Worm (Caenorhabditis elegans) whole organism, young adult: ENCODE results near the gene C34C12.6.

Experiments
- B0035.1 ChIP-seq: sonication (generic microtip); optimal IDR thresholded peaks from 2 replicates; lab custom pipeline; 2016; ENCODE audit warnings: missing genetic modification characterization, mild to moderate bottlenecking, missing compliant biosample characterization, missing genotype, missing genetic modification reagents
- B0336.3 ChIP-seq: fragments of 200-800 bp; sonication (Bioruptor generic); IDR thresholded peaks from 2 replicates; pipeline ENCODE4 v1.3.6; 2022; ENCODE audit warnings: missing genetic modification characterization, missing compliant biosample characterization
- C17E4.6 ChIP-seq: fragments of 200-800 bp; sonication (Bioruptor generic); IDR thresholded peaks from 2 replicates; pipeline ENCODE4 v1.3.6; 2022; ENCODE audit warnings: missing genetic modification reagents, missing genetic modification characterization, missing compliant biosample characterization
- F22D6.2 ChIP-seq: sonication (generic microtip); optimal IDR thresholded peaks from 2 replicates; lab custom pipeline; 2016; ENCODE audit warnings: mild to moderate bottlenecking, missing genetic modification characterization, missing compliant biosample characterization
- F39B2.1 ChIP-seq: fragments of 200-800 bp; sonication (Bioruptor generic); IDR thresholded peaks from 2 replicates; pipeline ENCODE4 v1.3.6; 2022; ENCODE audit warnings: missing genetic modification reagents, missing genetic modification characterization, missing compliant biosample characterization
- F49E8.2 ChIP-seq: sonication (generic microtip); optimal IDR thresholded peaks from 3 replicates; lab custom pipeline; 2017; ENCODE audit warnings: missing genetic modification characterization, mild to moderate bottlenecking, missing compliant biosample characterization, antibody characterized with exemption, moderate library complexity; ENCODE audit not compliant: insufficient read depth
- F55B11.4 ChIP-seq: sonication (generic microtip); optimal IDR thresholded peaks from 2 replicates; lab custom pipeline; 2016; ENCODE audit warnings: missing compliant biosample characterization, missing genetic modification characterization, borderline replicate concordance; ENCODE audit not compliant: insufficient read depth
- F57A8.1 ChIP-seq: fragments of 200-800 bp; sonication (Bioruptor generic); optimal IDR thresholded peaks from 2 replicates; lab custom pipeline; 2018; ENCODE audit warnings: mild to moderate bottlenecking, missing genetic modification characterization, moderate library complexity, missing compliant biosample characterization
- T26A5.8 ChIP-seq: sonication (generic microtip); optimal IDR thresholded peaks from 2 replicates; lab custom pipeline; 2016; ENCODE audit warnings: missing genetic modification characterization, missing compliant biosample characterization
- Y79H2A.3 ChIP-seq: fragments of 200-800 bp; sonication (Bioruptor generic); conservative IDR thresholded peaks from 2 replicates; pipeline ENCODE4 v1.3.6; 2022; ENCODE audit warnings: missing genetic modification reagents, missing genetic modification characterization, missing compliant biosample characterization
- Y95B8A.8 ChIP-seq: fragments of 200-800 bp; sonication (Bioruptor generic); IDR thresholded peaks from 2 replicates; pipeline ENCODE4 v1.3.6; 2022; ENCODE audit warnings: missing genetic modification reagents, missing genetic modification characterization, missing compliant biosample characterization
- aptf-3 ChIP-seq: fragments of 200-800 bp; sonication (Bioruptor generic); IDR thresholded peaks from 2 replicates; pipeline ENCODE4 v1.3.6; 2022; ENCODE audit warnings: missing genetic modification characterization, missing compliant biosample characterization
- athp-1 ChIP-seq: sonication (generic microtip); optimal IDR thresholded peaks from 2 replicates; lab custom pipeline; 2017; ENCODE audit warnings: mild to moderate bottlenecking, missing genetic modification characterization, missing compliant biosample characterization
- attf-6 ChIP-seq: fragments of 200-800 bp; sonication (Bioruptor generic); IDR thresholded peaks from 2 replicates; pipeline ENCODE4 v1.3.6; 2022; ENCODE audit warnings: missing genetic modification reagents, missing genetic modification characterization, missing compliant biosample characterization
- bed-1 ChIP-seq: fragments of 200-800 bp; sonication (Bioruptor generic); IDR thresholded peaks from 2 replicates; pipeline ENCODE4 v1.3.6; 2022; ENCODE audit warnings: missing genetic modification reagents, missing genetic modification characterization, missing compliant biosample characterization
- cebp-2 ChIP-seq: fragments of 200-800 bp; sonication (Bioruptor generic); IDR thresholded peaks from 2 replicates; pipeline ENCODE4 v1.3.6; 2022; ENCODE audit warnings: missing genetic modification characterization, missing compliant biosample characterization
- ceh-100 ChIP-seq: fragments of 200-800 bp; sonication (Bioruptor generic); IDR thresholded peaks from 2 replicates; pipeline ENCODE4 v1.3.6; 2022; ENCODE audit warnings: missing genetic modification reagents, missing genetic modification characterization, missing compliant biosample characterization
- ceh-27 ChIP-seq: fragments of 200-800 bp; sonication (Bioruptor generic); optimal IDR thresholded peaks from 2 replicates; lab custom pipeline; 2018; ENCODE audit warnings: mild to moderate bottlenecking, missing genetic modification characterization, moderate library complexity, missing compliant biosample characterization
- ceh-40 ChIP-seq: fragments of 200-800 bp; sonication (Bioruptor generic); IDR thresholded peaks from 2 replicates; pipeline ENCODE4 v1.3.6; 2022; ENCODE audit warnings: missing genetic modification characterization, missing compliant biosample characterization
- ceh-58 ChIP-seq: fragments of 200-800 bp; sonication (Bioruptor generic); IDR thresholded peaks from 2 replicates; pipeline ENCODE4 v1.3.6; 2022; ENCODE audit warnings: missing genetic modification characterization, missing compliant biosample characterization
- chd-7 ChIP-seq: sonication (generic microtip); optimal IDR thresholded peaks from 2 replicates; lab custom pipeline; 2016; ENCODE audit warnings: mild to moderate bottlenecking, missing genetic modification characterization, moderate library complexity, missing compliant biosample characterization
- die-1 ChIP-seq: sonication (generic microtip); optimal IDR thresholded peaks from 2 replicates; lab custom pipeline; 2016; ENCODE audit warnings: missing genotype, mild to moderate bottlenecking, missing genetic modification characterization, missing compliant biosample characterization
- dox-1 ChIP-seq: fragments of 200-800 bp; sonication (Bioruptor generic); IDR thresholded peaks from 2 replicates; pipeline ENCODE4 v1.3.6; 2022; ENCODE audit warnings: missing genetic modification reagents, missing genetic modification characterization, missing compliant biosample characterization
- dpff-1 ChIP-seq: sonication (generic microtip); optimal IDR thresholded peaks from 2 replicates; lab custom pipeline; 2017; ENCODE audit warnings: mild to moderate bottlenecking, missing genetic modification characterization, missing compliant biosample characterization
- egl-18 ChIP-seq: fragments of 200-800 bp; sonication (Bioruptor generic); IDR thresholded peaks from 2 replicates; pipeline ENCODE4 v1.3.6; 2022; ENCODE audit warnings: missing genetic modification reagents, missing genetic modification characterization, missing compliant biosample characterization
- egl-44 ChIP-seq: fragments of 200-800 bp; sonication (Bioruptor generic); IDR thresholded peaks from 2 replicates; pipeline ENCODE4 v1.3.6; 2022; ENCODE audit warnings: missing genetic modification reagents, missing genetic modification characterization, missing compliant biosample characterization
- egrh-3 ChIP-seq: fragments of 200-800 bp; sonication (Bioruptor generic); IDR thresholded peaks from 2 replicates; pipeline ENCODE4 v1.3.6; 2022; ENCODE audit warnings: missing genetic modification reagents, missing genetic modification characterization, missing compliant biosample characterization
- gei-17 ChIP-seq: fragments of 200-800 bp; sonication (Bioruptor generic); optimal IDR thresholded peaks from 2 replicates; lab custom pipeline; 2018; ENCODE audit warnings: mild to moderate bottlenecking, missing genetic modification characterization, missing compliant biosample characterization
- hlh-26 ChIP-seq: fragments of 200-800 bp; sonication (Bioruptor generic); conservative IDR thresholded peaks from 2 replicates; pipeline ENCODE4 v1.3.6; 2022; ENCODE audit warnings: missing genetic modification reagents, missing genetic modification characterization, missing compliant biosample characterization
- hmg-1.2 ChIP-seq: fragments of 200-800 bp; sonication (Bioruptor generic); IDR thresholded peaks from 2 replicates; pipeline ENCODE4 v1.3.6; 2022; ENCODE audit warnings: missing genetic modification reagents, missing genetic modification characterization, missing compliant biosample characterization
- hmg-20 ChIP-seq: fragments of 200-800 bp; sonication (Bioruptor generic); IDR thresholded peaks from 2 replicates; pipeline ENCODE4 v1.3.6; 2022; ENCODE audit warnings: missing genetic modification reagents, missing genetic modification characterization, missing compliant biosample characterization
- lin-26 ChIP-seq: fragments of 200-800 bp; sonication (Bioruptor generic); IDR thresholded peaks from 2 replicates; pipeline ENCODE4 v1.3.6; 2022; ENCODE audit warnings: missing genetic modification reagents, missing genetic modification characterization, missing compliant biosample characterization
- lin-35 ChIP-seq, 3 experiments: fragments of 150-350 bp in 2 of 3; sonication (generic microtip) in 1 of 3; optimal IDR thresholded peaks; 2 replicates each; lab custom pipeline; 2014 to 2018; ENCODE audit warnings: missing biosample characterization in 3 of 3, missing genetic modification characterization in 3 of 3, missing genetic modification reagents in 3 of 3
- lin-54 ChIP-seq: fragments of 200-800 bp; sonication (Bioruptor generic); optimal IDR thresholded peaks from 2 replicates; lab custom pipeline; 2018; ENCODE audit warnings: mild to moderate bottlenecking, missing genetic modification characterization, missing compliant biosample characterization
- lir-1 ChIP-seq: fragments of 200-800 bp; sonication (Bioruptor generic); conservative IDR thresholded peaks from 2 replicates; pipeline ENCODE4 v1.3.6; 2022; ENCODE audit warnings: missing genetic modification reagents, missing genetic modification characterization, missing compliant biosample characterization
- lsl-1 ChIP-seq: fragments of 200-800 bp; sonication (Bioruptor generic); optimal IDR thresholded peaks from 2 replicates; lab custom pipeline; 2018; ENCODE audit warnings: mild to moderate bottlenecking, missing genetic modification characterization, moderate library complexity, missing compliant biosample characterization
- madf-10 ChIP-seq: sonication (generic microtip); optimal IDR thresholded peaks from 2 replicates; lab custom pipeline; 2016; ENCODE audit warnings: mild to moderate bottlenecking, missing genetic modification characterization, missing compliant biosample characterization
- mes-4 ChIP-seq: sonication (generic microtip); optimal IDR thresholded peaks from 2 replicates; lab custom pipeline; 2016; ENCODE audit warnings: missing genotype, missing genetic modification characterization, missing compliant biosample characterization
- mxl-1 ChIP-seq: sonication (generic microtip); optimal IDR thresholded peaks from 2 replicates; lab custom pipeline; 2016; ENCODE audit warnings: missing genetic modification characterization, missing compliant biosample characterization
- nhr-179 ChIP-seq: sonication (generic microtip); optimal IDR thresholded peaks from 2 replicates; lab custom pipeline; 2016; ENCODE audit warnings: mild to moderate bottlenecking, missing genetic modification characterization, missing compliant biosample characterization
- sea-2 ChIP-seq: fragments of 200-800 bp; sonication (Bioruptor generic); IDR thresholded peaks from 2 replicates; pipeline ENCODE4 v1.3.6; 2022; ENCODE audit warnings: missing genetic modification characterization, missing compliant biosample characterization
- snpc-1.1 ChIP-seq: sonication (generic microtip); optimal IDR thresholded peaks from 2 replicates; lab custom pipeline; 2017; ENCODE audit warnings: missing genetic modification characterization, mild to moderate bottlenecking, missing compliant biosample characterization, antibody characterized with exemption, moderate library complexity, missing genotype, missing genetic modification reagents; ENCODE audit not compliant: insufficient read depth
- snpc-1.3 ChIP-seq: sonication (generic microtip); optimal IDR thresholded peaks from 2 replicates; lab custom pipeline; 2017; ENCODE audit warnings: missing genetic modification characterization, mild to moderate bottlenecking, missing compliant biosample characterization, antibody characterized with exemption, moderate library complexity, missing genotype, missing genetic modification reagents; ENCODE audit not compliant: insufficient read depth
- sptf-2 ChIP-seq: fragments of 200-800 bp; sonication (Bioruptor generic); optimal IDR thresholded peaks from 2 replicates; lab custom pipeline; 2018; ENCODE audit warnings: mild to moderate bottlenecking, missing genetic modification characterization, missing compliant biosample characterization
- tbx-9 ChIP-seq: sonication (generic microtip); optimal IDR thresholded peaks from 2 replicates; lab custom pipeline; 2016; ENCODE audit warnings: borderline replicate concordance, missing genetic modification characterization, inconsistent platforms, missing compliant biosample characterization
- unc-130 ChIP-seq: sonication (generic microtip); optimal IDR thresholded peaks from 2 replicates; lab custom pipeline; 2016; ENCODE audit warnings: missing genetic modification reagents, missing genetic modification characterization, missing compliant biosample characterization
- ztf-26 ChIP-seq: sonication (generic microtip); optimal IDR thresholded peaks from 2 replicates; lab custom pipeline; 2017; ENCODE audit warnings: missing genetic modification characterization, missing compliant biosample characterization
- ztf-6 ChIP-seq: fragments of 200-800 bp; sonication (Bioruptor generic); IDR thresholded peaks from 2 replicates; pipeline ENCODE4 v1.3.6; 2022; ENCODE audit warnings: missing genetic modification reagents, missing genetic modification characterization, missing compliant biosample characterization

The C34C12.6 gene

ce11 chrIII:3456226-3456625 is 26.2 kb upstream of the C34C12.6 start (continued):
- TF ChIP-seq sea-2 (GFP tag; lab: Robert Waterston, UW) = 0 out of 2 replicates have a peak, but pooled peaks have one; percentile 65
- peak; percentile 98 for TF ChIP-seq ztf-26
- TF ChIP-seq B0035.1 (tag; lab: Kevin White, UChicago) = peak; percentile 85
- TF ChIP-seq F39B2.1 (GFP tag; lab: Robert Waterston, UW) = no peak
- peak; percentile 97 for TF ChIP-seq lin-54 (GFP tag; lab: Kevin White, UChicago)
- no peak for TF ChIP-seq T26A5.8 (tag; lab: Kevin White, UChicago)
- TF ChIP-seq snpc-1.1 (tag; lab: Kevin White, UChicago) = peak; percentile 21
- peak; percentile 57 for TF ChIP-seq unc-130
- peak; percentile 98 for TF ChIP-seq lir-1 (GFP tag; lab: Robert Waterston, UW)
- no peak for TF ChIP-seq F57A8.1 (GFP tag; lab: Kevin White, UChicago)
- peak; percentile 96 for TF ChIP-seq B0336.3 (GFP tag; lab: Robert Waterston, UW)
- no peak for TF ChIP-seq hlh-26
- TF ChIP-seq ztf-6 (GFP tag; lab: Robert Waterston, UW) = peak; percentile 33; the same call in 1 of the 2 replicates
- 0 out of 2 replicates have a peak, but pooled peaks have one; percentile 62 for TF ChIP-seq cebp-2 (GFP tag; lab: Robert Waterston, UW)
- TF ChIP-seq egl-18 = peak; percentile 91
- TF ChIP-seq mxl-1 (tag; lab: Kevin White, UChicago) = no peak
- TF ChIP-seq mes-4 (tag; lab: Kevin White, UChicago) = no peak
- TF ChIP-seq sptf-2 (GFP tag; lab: Kevin White, UChicago) = no peak
- TF ChIP-seq aptf-3 = no peak
- no peak for TF ChIP-seq ceh-58
- peak; percentile 80 for TF ChIP-seq hmg-20 (GFP tag; lab: Robert Waterston, UW)
- peak; percentile 88 for TF ChIP-seq chd-7 (tag; lab: Kevin White, UChicago)
- peak; percentile 99 for TF ChIP-seq hmg-1.2 (GFP tag; lab: Robert Waterston, UW)
- TF ChIP-seq egrh-3 = no peak
- peak; percentile 84 for TF ChIP-seq C17E4.6 (GFP tag; lab: Robert Waterston, UW)
- TF ChIP-seq lin-35 (GFP tag; optimal IDR thresholded peaks at IDR 0.05; lab: Kevin White, UChicago) = peak; percentile 63 to 98 (median 85)
- TF ChIP-seq snpc-1.3 = peak; percentile 20
- TF ChIP-seq Y95B8A.8 (GFP tag; lab: Robert Waterston, UW) = peak; percentile 84
- peak; percentile 25; the same call in 1 of the 2 replicates for TF ChIP-seq lin-26
- TF ChIP-seq die-1 (tag; lab: Kevin White, UChicago) = no peak
- TF ChIP-seq attf-6 (GFP tag; lab: Robert Waterston, UW) = no peak
- no peak for TF ChIP-seq Y79H2A.3
- TF ChIP-seq athp-1 (tag; lab: Kevin White, UChicago) = peak; percentile 93
- TF ChIP-seq F55B11.4 (tag; lab: Kevin White, UChicago) = no peak
- TF ChIP-seq bed-1 = no peak

DNA sequence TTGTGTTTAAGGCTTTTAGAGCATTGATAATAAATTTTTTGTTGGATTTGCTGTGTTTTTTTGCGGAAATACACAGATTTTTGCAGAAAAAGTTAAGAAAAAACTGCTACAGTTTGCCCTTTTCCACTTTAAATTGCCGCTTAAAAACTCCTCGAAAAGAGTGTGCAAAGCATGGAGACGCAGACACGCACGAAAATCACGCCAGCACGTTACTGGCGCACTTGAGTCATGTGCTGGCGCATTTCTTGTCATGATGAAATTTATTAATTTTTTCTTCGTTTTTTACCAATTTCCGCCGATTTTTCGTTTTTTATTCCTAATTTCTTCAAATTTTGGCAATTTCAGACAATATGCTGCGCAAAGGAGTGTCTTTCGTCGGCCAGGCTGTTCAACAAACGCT is 22.3 kb upstream of the C34C12.6 start, which contains the start of gene C34C12.8:
TSS of gene C34C12.8 (plus strand) at position 346 of the 400 bp plus-strand sequence.
- TF ChIP-seq tbx-9 (no peak), C17E4.6 (GFP tag; lab: Robert Waterston, UW) (peak; percentile 89), ceh-27 (peak; percentile 75), dox-1 (peak; percentile 96), ceh-40 (GFP tag; lab: Robert Waterston, UW) (no peak), ztf-26 (peak; percentile 90), madf-10 (tag; lab: Kevin White, UChicago) (peak; percentile 70), ceh-100 (GFP tag; lab: Robert Waterston, UW) (peak; percentile 90), hlh-26 (no peak), lir-1 (GFP tag; lab: Robert Waterston, UW) (peak; percentile 91), F22D6.2 (tag; lab: Kevin White, UChicago) (peak; percentile 82), dpff-1 (no peak), lsl-1 (GFP tag; lab: Kevin White, UChicago) (peak; percentile 89), nhr-179 (no peak), aptf-3 (no peak), F49E8.2 (peak; percentile 89), gei-17 (peak; percentile 78), sptf-2 (GFP tag; lab: Kevin White, UChicago) (no peak), egl-44 (GFP tag; lab: Robert Waterston, UW) (peak; percentile 50; the same call in 1 of the 2 replicates), F39B2.1 (GFP tag; lab: Robert Waterston, UW) (no peak), lin-35 (GFP tag; optimal IDR thresholded peaks at IDR 0.05; lab: Kevin White, UChicago) (peak in 2 of 3 experiments; percentile 91 to 95), hmg-20 (GFP tag; lab: Robert Waterston, UW) (peak; percentile 90)
